Worm (Caenorhabditis elegans) whole organism, midembryonic: ENCODE results near the gene spe-26.

Source experiments
- T22C8.4 ChIP-seq: fragments of 200-800 bp; sonication (Bioruptor generic); IDR thresholded peaks from 2 replicates; pipeline ENCODE4 v1.3.6; 2022; ENCODE audit warnings: missing genetic modification characterization, missing compliant biosample characterization
- flt-1 ChIP-seq: fragments of 200-800 bp; sonication (Bioruptor generic); IDR thresholded peaks from 2 replicates; pipeline ENCODE4 v1.3.6; 2022; ENCODE audit warnings: missing genetic modification characterization, missing compliant biosample characterization
- med-1 ChIP-seq: sonication (generic microtip); optimal IDR thresholded peaks from 2 replicates; lab custom pipeline; 2017; ENCODE audit warnings: missing genetic modification characterization, mild to moderate bottlenecking, missing compliant biosample characterization, antibody characterized with exemption, missing genetic modification reagents; ENCODE audit not compliant: insufficient read depth
- ref-1 ChIP-seq: fragments of 200-800 bp; sonication (Bioruptor generic); conservative IDR thresholded peaks from 2 replicates; pipeline ENCODE4 v1.3.6; 2022; ENCODE audit warnings: missing genetic modification reagents, missing genetic modification characterization, missing compliant biosample characterization
- tab-1 ChIP-seq: fragments of 200-800 bp; sonication (Bioruptor generic); IDR thresholded peaks from 2 replicates; pipeline ENCODE4 v1.3.6; 2022; ENCODE audit warnings: missing genetic modification characterization, missing compliant biosample characterization
- ztf-29 ChIP-seq: fragments of 200-800 bp; sonication (Bioruptor generic); IDR thresholded peaks from 2 replicates; pipeline ENCODE4 v1.3.6; 2022; ENCODE audit warnings: missing genetic modification reagents, missing genetic modification characterization, missing compliant biosample characterization

DNA sequence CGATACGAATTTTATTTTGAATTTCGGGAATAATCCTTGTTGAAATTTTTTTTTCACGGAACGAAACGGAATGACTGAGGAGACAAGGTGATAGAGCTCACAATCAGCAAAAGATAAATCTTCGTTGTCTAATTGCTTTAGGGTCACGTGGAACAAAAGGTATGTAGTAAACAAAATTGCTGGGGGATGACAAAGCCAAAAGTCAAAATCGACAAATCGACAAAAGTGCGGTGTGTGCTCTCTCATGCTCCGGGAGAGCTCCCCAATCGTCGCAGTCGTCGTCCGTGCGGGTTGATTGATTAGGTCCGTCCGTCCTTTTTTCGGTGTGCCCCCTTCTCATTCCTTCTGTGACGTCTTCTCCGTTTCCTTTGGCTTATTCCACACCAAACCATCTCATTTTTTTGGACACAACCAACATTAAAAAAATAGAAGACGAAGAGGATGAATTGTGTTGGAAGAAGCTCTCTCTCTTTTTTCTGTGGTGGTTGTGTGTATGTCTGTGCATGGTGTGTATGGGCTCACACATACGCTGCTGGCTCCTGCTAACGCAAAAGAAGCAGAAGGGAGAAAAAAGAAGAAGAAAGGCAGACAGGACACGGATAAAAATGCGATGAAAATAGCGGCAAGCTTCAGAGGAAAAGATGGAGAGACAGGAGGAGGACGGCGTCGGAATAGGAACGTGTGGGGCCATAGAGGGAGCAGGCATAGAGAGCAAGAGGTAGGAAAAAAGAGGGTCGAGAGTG is 49.9 kb downstream of the spe-26 start:
- TF ChIP-seq flt-1 (GFP tag; lab: Robert Waterston, UW) (no peak), med-1 (no peak), ref-1 (GFP tag; lab: Robert Waterston, UW) (no peak), T22C8.4 (GFP tag; lab: Robert Waterston, UW) (no peak), ztf-29 (GFP tag; lab: Robert Waterston, UW) (no peak), tab-1 (GFP tag; lab: Robert Waterston, UW) (no peak)
